Worm (Caenorhabditis elegans): ENCODE data around the gene W06G6.9.

ce11 chrV:16610791-16611385 lies 35.4 kb downstream of the W06G6.9 start, which contains the start of gene srw-54:
- TF ChIP-seq ama-1 (optimal IDR thresholded peaks at IDR 0.05) (no peak), peb-1 (tag; optimal IDR thresholded peaks at IDR 0.05) (no peak), nhr-77 (tag; optimal IDR thresholded peaks at IDR 0.05) (no peak), unc-39 (tag; optimal IDR thresholded peaks at IDR 0.05) (no peak), R02D3.7 (tag; optimal IDR thresholded peaks at IDR 0.05) (no peak)

Data from whole organism, L2 larva.